Fruit fly (Drosophila melanogaster) whole organism, adult: ENCODE results near the gene Apc2.
A peak's percentile ranks its signal among the peaks of the same experiment; 100 is the strongest.

Experiments
- CG11617 ChIP-seq: fragments of 200-800 bp; sonication (Bioruptor generic); optimal IDR thresholded peaks from 2 replicates; lab custom pipeline; 2017; ENCODE audit warnings: mild to moderate bottlenecking, missing biosample characterization, missing genetic modification reagents, missing genetic modification characterization
- CG12768 ChIP-seq: fragments of 200-800 bp; sonication (Bioruptor generic); optimal IDR thresholded peaks from 2 replicates; lab custom pipeline; 2017; ENCODE audit warnings: missing biosample characterization, missing genetic modification characterization, mild to moderate bottlenecking, moderate library complexity, missing genetic modification reagents
- CG14711 ChIP-seq: fragments of 200-800 bp; sonication (Bioruptor generic); optimal IDR thresholded peaks from 2 replicates; lab custom pipeline; 2018; ENCODE audit warnings: missing biosample characterization, mild to moderate bottlenecking, missing genetic modification characterization, moderate library complexity
- CG1620 ChIP-seq: fragments of 200-800 bp; sonication (Bioruptor generic); optimal IDR thresholded peaks from 2 replicates; lab custom pipeline; 2016; ENCODE audit warnings: missing biosample characterization, missing genetic modification characterization
- CG5204 ChIP-seq: fragments of 200-800 bp; sonication (Bioruptor generic); optimal IDR thresholded peaks from 2 replicates; lab custom pipeline; 2016; ENCODE audit warnings: missing biosample characterization, missing genetic modification characterization
- CG7045 ChIP-seq: fragments of 200-800 bp; sonication (Bioruptor generic); optimal IDR thresholded peaks from 2 replicates; lab custom pipeline; 2017; ENCODE audit warnings: missing biosample characterization, mild to moderate bottlenecking, missing genetic modification characterization
- CG7101 ChIP-seq: fragments of 200-800 bp; sonication (Bioruptor generic); optimal IDR thresholded peaks from 2 replicates; lab custom pipeline; 2018; ENCODE audit warnings: missing biosample characterization, mild to moderate bottlenecking, missing genetic modification characterization, moderate library complexity
- Clk ChIP-seq: fragments of 200-800 bp; sonication (Bioruptor generic); optimal IDR thresholded peaks from 2 replicates; lab custom pipeline; 2017; ENCODE audit warnings: missing biosample characterization, missing genetic modification characterization
- Crg-1 ChIP-seq: fragments of 200-800 bp; sonication (Bioruptor generic); optimal IDR thresholded peaks from 2 replicates; lab custom pipeline; 2016; ENCODE audit warnings: missing biosample characterization, missing genetic modification characterization
- Hr96 ChIP-seq: fragments of 200-800 bp; sonication (Bioruptor generic); optimal IDR thresholded peaks from 2 replicates; lab custom pipeline; 2016; ENCODE audit warnings: missing biosample characterization, missing genetic modification characterization
- Mnt ChIP-seq: fragments of 200-800 bp; sonication (Bioruptor generic); optimal IDR thresholded peaks from 2 replicates; lab custom pipeline; 2016; ENCODE audit warnings: missing biosample characterization, mild to moderate bottlenecking, missing genetic modification characterization
- bab1 ChIP-seq: fragments of 200-800 bp; sonication (Bioruptor generic); optimal IDR thresholded peaks from 3 replicates; lab custom pipeline; 2019; ENCODE audit warnings: missing biosample characterization, mild to moderate bottlenecking, missing genetic modification characterization, moderate library complexity
- cic ChIP-seq: fragments of 200-800 bp; sonication (Bioruptor generic); optimal IDR thresholded peaks from 2 replicates; lab custom pipeline; 2017; ENCODE audit warnings: missing biosample characterization, mild to moderate bottlenecking, missing genetic modification characterization, moderate library complexity
- cnc ChIP-seq, 2 experiments: fragments of >200 bp; optimal IDR thresholded peaks; 2 replicates each; lab custom pipeline; 2017
- kay ChIP-seq: fragments of 200-800 bp; sonication (Bioruptor generic); peaks from one replicate; lab custom pipeline; 2016; ENCODE audit warnings: missing biosample characterization, missing genetic modification characterization, borderline replicate concordance
- ovo ChIP-seq: fragments of 200-800 bp; sonication (Bioruptor generic); optimal IDR thresholded peaks from 2 replicates; lab custom pipeline; 2016; ENCODE audit warnings: missing biosample characterization, missing genetic modification characterization
- pad ChIP-seq: fragments of 200-800 bp; sonication (Bioruptor generic); optimal IDR thresholded peaks from 3 replicates; lab custom pipeline; 2017; ENCODE audit warnings: missing biosample characterization, missing genetic modification characterization, mild to moderate bottlenecking, moderate library complexity, missing genetic modification reagents
- tj ChIP-seq: fragments of 200-800 bp; sonication (Bioruptor generic); optimal IDR thresholded peaks from 3 replicates; lab custom pipeline; 2017; ENCODE audit warnings: missing biosample characterization, mild to moderate bottlenecking, missing genetic modification characterization, moderate library complexity
- toe ChIP-seq: fragments of 200-800 bp; sonication (Bioruptor generic); optimal IDR thresholded peaks from 2 replicates; lab custom pipeline; 2016; ENCODE audit warnings: missing biosample characterization, missing genetic modification characterization

Gene Apc2

dm6 chr3R:24203426-24203825 lies 39.7 kb downstream of the Apc2 start:
- TF ChIP-seq CG11617 (no peak), cnc (optimal IDR thresholded peaks at IDR 0.05; lab: Kevin White, UChicago) (no peak), toe (GFP tag; lab: Kevin White, UChicago) (no peak)

- TF ChIP-seq CG14711 (tag; lab: Kevin White, UChicago) (no peak), CG7045 (GFP tag; lab: Kevin White, UChicago) (no peak), CG12768 (GFP tag; lab: Kevin White, UChicago) (no peak), toe (GFP tag; lab: Kevin White, UChicago) (no peak), CG1620 (GFP tag; lab: Kevin White, UChicago) (no peak)
These were observed 40.3 kb downstream of the Apc2 start for dm6 chr3R:24204022-24204421.

dm6 chr3R:24205234-24205894 lies 41.6 kb downstream of the Apc2 start:
- TF ChIP-seq tj (peak; percentile 7), bab1 (GFP tag; lab: Kevin White, UChicago) (no peak), ovo (no peak), cnc (optimal IDR thresholded peaks at IDR 0.05; lab: Kevin White, UChicago) (peak in 1 of 2 experiments; percentile 13)

dm6 chr3R:24205935-24206334 lies 42.2 kb downstream of the Apc2 start:
- TF ChIP-seq kay (GFP tag; lab: Kevin White, UChicago) (no peak), bab1 (GFP tag; lab: Kevin White, UChicago) (no peak), Clk (GFP tag; lab: Kevin White, UChicago) (no peak), Mnt (GFP tag; lab: Kevin White, UChicago) (no peak), CG7101 (no peak), pad (GFP tag; lab: Kevin White, UChicago) (no peak), cnc (optimal IDR thresholded peaks at IDR 0.05; lab: Kevin White, UChicago) (no peak), ovo (no peak)

dm6 chr3R:24206341-24207114 lies 42.8 kb downstream of the Apc2 start:
- TF ChIP-seq CG7045 (GFP tag; lab: Kevin White, UChicago) (no peak), CG12768 (GFP tag; lab: Kevin White, UChicago) (no peak), tj (peak; percentile 76), bab1 (GFP tag; lab: Kevin White, UChicago) (no peak)

- TF ChIP-seq bab1 (GFP tag; lab: Kevin White, UChicago) (no peak), CG7045 (GFP tag; lab: Kevin White, UChicago) (no peak), tj (no peak), CG11617 (no peak), cnc (optimal IDR thresholded peaks at IDR 0.05; lab: Kevin White, UChicago) (no peak), toe (GFP tag; lab: Kevin White, UChicago) (no peak), Crg-1 (GFP tag; lab: Kevin White, UChicago) (no peak)
These were observed 49.9 kb downstream of the Apc2 start for dm6 chr3R:24213644-24214043.

dm6 chr3R:24216017-24216416 lies 52.3 kb downstream of the Apc2 start:
- no peak for TF ChIP-seq CG12768 (GFP tag; lab: Kevin White, UChicago)
- no peak for TF ChIP-seq Hr96 (GFP tag; lab: Kevin White, UChicago)
- no peak for TF ChIP-seq CG7101
- no peak for TF ChIP-seq cic (GFP tag; lab: Kevin White, UChicago)
- no peak for TF ChIP-seq toe (GFP tag; lab: Kevin White, UChicago)
- TF ChIP-seq CG5204 = no peak
- TF ChIP-seq pad (GFP tag; lab: Kevin White, UChicago) = no peak
- TF ChIP-seq CG11617 = no peak
- TF ChIP-seq bab1 (GFP tag; lab: Kevin White, UChicago) = no peak
